Fruit fly (Drosophila melanogaster) whole organism: Measurements from ENCODE around the gene CG15572.

Experiments
- CG8478 ChIP-seq: fragments of >200 bp; optimal IDR thresholded peaks from 2 replicates; lab custom pipeline; 2018; ENCODE audit warnings: inconsistent platforms
- Dll ChIP-seq: fragments of >200 bp; optimal IDR thresholded peaks from 2 replicates; lab custom pipeline; 2017
- EcR ChIP-seq, 2 experiments: fragments of >200 bp; optimal IDR thresholded peaks; 2 replicates each; lab custom pipeline; 2017; ENCODE audit warnings: missing biosample characterization in 2 of 2, missing genetic modification characterization in 2 of 2, missing genetic modification reagents in 2 of 2
- pan ChIP-seq: fragments of >200 bp; optimal IDR thresholded peaks from 2 replicates; lab custom pipeline; 2017
- psq ChIP-seq: fragments of >200 bp; optimal IDR thresholded peaks from 2 replicates; lab custom pipeline; 2017

- no peak for TF ChIP-seq Dll (lab: Kevin White, UChicago)
- TF ChIP-seq CG8478 (lab: Kevin White, UChicago), result no peak
- no peak for TF ChIP-seq psq (lab: Kevin White, UChicago)
- no peak for TF ChIP-seq pan (lab: Kevin White, UChicago)
- no peak for TF ChIP-seq EcR (GFP tag; optimal IDR thresholded peaks at IDR 0.05; lab: Kevin White, UChicago)
Measured at dm6 chrX:4311699-4312098, 43.2 kb downstream of the CG15572 start, which contains the start of gene CG15579.
